Worm (Caenorhabditis elegans) whole organism, L1 larva: Measurements from ENCODE around the gene F38A1.13.

Experiments used
- aha-1 ChIP-seq: fragments of 150-350 bp; optimal IDR thresholded peaks from 2 replicates; lab custom pipeline; 2014; ENCODE audit warnings: missing biosample characterization, missing genetic modification characterization
- ama-1 ChIP-seq: fragments of 150-350 bp; optimal IDR thresholded peaks from 2 replicates; lab custom pipeline; 2014
- efl-3 ChIP-seq: fragments of 200-800 bp; sonication (Bioruptor generic); optimal IDR thresholded peaks from 2 replicates; lab custom pipeline; 2018; ENCODE audit warnings: mild to moderate bottlenecking, missing genetic modification characterization, missing compliant biosample characterization
- lin-39 ChIP-seq: fragments of 150-350 bp; optimal IDR thresholded peaks from 2 replicates; lab custom pipeline; 2014; ENCODE audit warnings: missing biosample characterization, missing genetic modification reagents, missing genetic modification characterization
- lir-3 ChIP-seq: sonication (generic microtip); optimal IDR thresholded peaks from 2 replicates; lab custom pipeline; 2016; ENCODE audit warnings: mild to moderate bottlenecking, missing genetic modification characterization, moderate library complexity, missing compliant biosample characterization; ENCODE audit not compliant: poor library complexity
- lsy-2 ChIP-seq, 2 experiments: fragments of 150-350 bp; optimal IDR thresholded peaks; 2 replicates each; lab custom pipeline; 2014; ENCODE audit warnings: missing biosample characterization in 2 of 2, missing genetic modification characterization in 2 of 2
- mep-1 ChIP-seq: fragments of 150-350 bp; optimal IDR thresholded peaks from 2 replicates; lab custom pipeline; 2014; ENCODE audit warnings: missing biosample characterization, missing genetic modification characterization
- snpc-4 ChIP-seq: fragments of 150-350 bp; optimal IDR thresholded peaks from 2 replicates; lab custom pipeline; 2014; ENCODE audit warnings: missing biosample characterization, missing genetic modification characterization
- sup-37 ChIP-seq: fragments of 200-800 bp; sonication (Bioruptor generic); optimal IDR thresholded peaks from 2 replicates; lab custom pipeline; 2018; ENCODE audit warnings: mild to moderate bottlenecking, missing genetic modification characterization, missing compliant biosample characterization
- unc-62 ChIP-seq: fragments of 150-350 bp; optimal IDR thresholded peaks from 2 replicates; lab custom pipeline; 2014; ENCODE audit warnings: missing biosample characterization, missing genetic modification reagents, missing genetic modification characterization
- zag-1 ChIP-seq: fragments of 150-350 bp; optimal IDR thresholded peaks from 2 replicates; lab custom pipeline; 2014; ENCODE audit warnings: missing biosample characterization, missing genetic modification characterization
- ztf-4 ChIP-seq: fragments of 150-350 bp; optimal IDR thresholded peaks from 2 replicates; lab custom pipeline; 2014; ENCODE audit warnings: missing biosample characterization, missing genetic modification characterization

ce11 chrIV:1255632-1256031 is 9.4 kb upstream of the F38A1.13 start, which contains the start of gene clec-167:
- no peak for TF ChIP-seq zag-1 (tag; lab: Kevin White, UChicago)
- no peak for TF ChIP-seq lir-3 (tag; lab: Kevin White, UChicago)
- TF ChIP-seq sup-37, result no peak
- no peak for TF ChIP-seq snpc-4 (tag; lab: Kevin White, UChicago)
- TF ChIP-seq ztf-4 (tag; lab: Kevin White, UChicago), result no peak
- no peak for TF ChIP-seq ama-1 (lab: Kevin White, UChicago)
- no peak for TF ChIP-seq efl-3 (GFP tag; lab: Kevin White, UChicago)
- no peak for TF ChIP-seq mep-1
- TF ChIP-seq lin-39 (tag; lab: Kevin White, UChicago), result no peak
- TF ChIP-seq lsy-2 (tag; optimal IDR thresholded peaks at IDR 0.05; lab: Kevin White, UChicago), result no peak
- TF ChIP-seq aha-1 (tag; lab: Kevin White, UChicago), result no peak
- no peak for TF ChIP-seq unc-62 (GFP tag; lab: Kevin White, UChicago)
